Fruit fly (Drosophila melanogaster) whole organism, embryonic: ENCODE data around the gene CG10041.
A peak's percentile ranks its signal among the peaks of the same experiment; 100 is the strongest.

Source experiments
- CG1024 ChIP-seq: fragments of 200-800 bp; sonication (Bioruptor generic); IDR thresholded peaks from 2 replicates; pipeline ENCODE4 v1.3.6; 2022; ENCODE audit warnings: missing biosample characterization, missing genetic modification characterization
- CG10267 ChIP-seq: fragments of 200-800 bp; sonication (Bioruptor generic); optimal IDR thresholded peaks from 2 replicates; lab custom pipeline; 2018; ENCODE audit warnings: missing biosample characterization, mild to moderate bottlenecking, missing genetic modification characterization, moderate library complexity
- CG11560 ChIP-seq: fragments of 200-800 bp; sonication (Bioruptor generic); IDR thresholded peaks from 3 replicates; pipeline ENCODE4 v1.3.6; 2022; ENCODE audit warnings: missing biosample characterization, missing genetic modification characterization
- CG11696 ChIP-seq: fragments of 200-800 bp; sonication (Bioruptor generic); IDR thresholded peaks from 2 replicates; pipeline ENCODE4 v1.3.6; 2022; ENCODE audit warnings: missing biosample characterization, missing genetic modification characterization
- CG11723 ChIP-seq: fragments of 200-800 bp; sonication (Bioruptor generic); optimal IDR thresholded peaks from 2 replicates; lab custom pipeline; 2017; ENCODE audit warnings: missing biosample characterization, mild to moderate bottlenecking, missing genetic modification characterization
- CG12391 ChIP-seq: fragments of 200-800 bp; sonication (Bioruptor generic); optimal IDR thresholded peaks from 3 replicates; lab custom pipeline; 2018; ENCODE audit warnings: missing biosample characterization, mild to moderate bottlenecking, missing genetic modification characterization, moderate library complexity
- CG12769 ChIP-seq: fragments of 200-800 bp; sonication (Bioruptor generic); optimal IDR thresholded peaks from 2 replicates; lab custom pipeline; 2019; ENCODE audit warnings: missing biosample characterization, mild to moderate bottlenecking, missing genetic modification characterization, moderate library complexity
- CG13123 ChIP-seq: fragments of 200-800 bp; sonication (Bioruptor generic); optimal IDR thresholded peaks from 2 replicates; lab custom pipeline; 2016; ENCODE audit warnings: missing biosample characterization, missing genetic modification characterization
- CG14441 ChIP-seq: fragments of 200-800 bp; sonication (Bioruptor generic); IDR thresholded peaks from 2 replicates; pipeline ENCODE4 v1.3.6; 2022; ENCODE audit warnings: missing biosample characterization, missing genetic modification characterization
- CG2199 ChIP-seq: fragments of 200-800 bp; sonication (Bioruptor generic); IDR thresholded peaks from 3 replicates; pipeline ENCODE4 v1.3.6; 2022; ENCODE audit warnings: missing biosample characterization, missing genetic modification characterization
- CG2875 ChIP-seq: fragments of 200-800 bp; sonication (Bioruptor generic); optimal IDR thresholded peaks from 2 replicates; lab custom pipeline; 2017; ENCODE audit warnings: missing biosample characterization, mild to moderate bottlenecking, missing genetic modification characterization, missing genetic modification reagents
- CG31441 ChIP-seq: fragments of 200-800 bp; sonication (Bioruptor generic); IDR thresholded peaks from 2 replicates; pipeline ENCODE4 v1.3.6; 2022; ENCODE audit warnings: missing biosample characterization, missing genetic modification characterization
- CG4360 ChIP-seq: fragments of 200-800 bp; sonication (Bioruptor generic); IDR thresholded peaks from 2 replicates; pipeline ENCODE4 v1.3.6; 2022; ENCODE audit warnings: missing biosample characterization, missing genetic modification characterization
- CG4404 ChIP-seq: fragments of 200-800 bp; sonication (Bioruptor generic); IDR thresholded peaks from 2 replicates; pipeline ENCODE4 v1.3.6; 2022; ENCODE audit warnings: missing biosample characterization, missing genetic modification characterization
- CG8924 ChIP-seq: fragments of 200-800 bp; optimal IDR thresholded peaks from 3 replicates; lab custom pipeline; 2019; ENCODE audit warnings: missing biosample characterization, mild to moderate bottlenecking, missing genetic modification characterization, moderate library complexity
- Dbx ChIP-seq: fragments of 200-800 bp; sonication (Bioruptor generic); IDR thresholded peaks from 3 replicates; pipeline ENCODE4 v1.3.6; 2022; ENCODE audit warnings: missing biosample characterization, missing genetic modification characterization
- Deaf1 ChIP-seq: fragments of 200-800 bp; optimal IDR thresholded peaks from 3 replicates; lab custom pipeline; 2019; ENCODE audit warnings: missing biosample characterization, mild to moderate bottlenecking, missing genetic modification characterization, moderate library complexity
- GATAe ChIP-seq: fragments of 200-800 bp; sonication (Bioruptor generic); conservative IDR thresholded peaks from 2 replicates; pipeline ENCODE4 v1.3.6; 2022; ENCODE audit warnings: missing biosample characterization, missing genetic modification characterization
- NFAT ChIP-seq: fragments of 200-800 bp; sonication (Bioruptor generic); IDR thresholded peaks from 2 replicates; pipeline ENCODE4 v1.3.6; 2022; ENCODE audit warnings: missing biosample characterization, missing genetic modification characterization
- Nf-YC ChIP-seq: fragments of 200-800 bp; optimal IDR thresholded peaks from 3 replicates; lab custom pipeline; 2019; ENCODE audit warnings: missing biosample characterization, mild to moderate bottlenecking, missing genetic modification characterization, moderate library complexity
- Opbp ChIP-seq: fragments of 200-800 bp; sonication (Bioruptor generic); IDR thresholded peaks from 3 replicates; pipeline ENCODE4 v1.3.6; 2022; ENCODE audit warnings: missing biosample characterization, missing genetic modification characterization; ENCODE audit not compliant: partially characterized antibody
- Ravus ChIP-seq: fragments of 200-800 bp; sonication (Bioruptor generic); IDR thresholded peaks from 2 replicates; pipeline ENCODE4 v1.3.6; 2022; ENCODE audit warnings: missing biosample characterization, missing genetic modification characterization
- Sin3A ChIP-seq: fragments of >200 bp; optimal IDR thresholded peaks from 2 replicates; lab custom pipeline; 2018
- Six4 ChIP-seq: fragments of 200-800 bp; sonication (Bioruptor generic); optimal IDR thresholded peaks from 2 replicates; lab custom pipeline; 2016; ENCODE audit warnings: missing biosample characterization, missing genetic modification characterization
- Trl ChIP-seq, 3 experiments: fragments of >200 bp in 2 of 3; fragments of 200-800 bp in 1 of 3; sonication (Bioruptor generic) in 1 of 3; optimal IDR thresholded peaks; 2 replicates in 1 of 3; 3 replicates in 2 of 3; lab custom pipeline; 2016 to 2017; ENCODE audit warnings: missing biosample characterization in 1 of 3, missing genetic modification characterization in 1 of 3
- YL-1 ChIP-seq: fragments of 200-800 bp; sonication (Bioruptor generic); optimal IDR thresholded peaks from 3 replicates; lab custom pipeline; 2017; ENCODE audit warnings: missing biosample characterization, mild to moderate bottlenecking, missing genetic modification characterization
- amos ChIP-seq: fragments of 200-800 bp; sonication (Bioruptor generic); IDR thresholded peaks from 2 replicates; pipeline ENCODE4 v1.3.6; 2022; ENCODE audit warnings: missing biosample characterization, missing genetic modification characterization; ENCODE audit not compliant: partially characterized antibody
- ash1 ChIP-seq: fragments of 200-800 bp; sonication (Bioruptor generic); optimal IDR thresholded peaks from 2 replicates; lab custom pipeline; 2018; ENCODE audit warnings: missing biosample characterization, mild to moderate bottlenecking, missing genetic modification characterization
- cg ChIP-seq: fragments of 200-800 bp; sonication (Bioruptor generic); optimal IDR thresholded peaks from 3 replicates; lab custom pipeline; 2019; ENCODE audit warnings: missing biosample characterization, mild to moderate bottlenecking, missing genetic modification characterization, moderate library complexity
- dimm ChIP-seq: fragments of 200-800 bp; sonication (Bioruptor generic); IDR thresholded peaks from 2 replicates; pipeline ENCODE4 v1.3.6; 2022; ENCODE audit warnings: missing biosample characterization, missing genetic modification characterization
- emc ChIP-seq: fragments of 200-800 bp; sonication (Bioruptor generic); optimal IDR thresholded peaks from 2 replicates; lab custom pipeline; 2016; ENCODE audit warnings: missing biosample characterization, missing genetic modification characterization
- exex ChIP-seq: fragments of 200-800 bp; sonication (Bioruptor generic); optimal IDR thresholded peaks from 4 replicates; lab custom pipeline; 2018; ENCODE audit warnings: missing biosample characterization, mild to moderate bottlenecking, missing genetic modification characterization, moderate library complexity
- eyg ChIP-seq: fragments of 200-800 bp; sonication (Bioruptor generic); optimal IDR thresholded peaks from 3 replicates; lab custom pipeline; 2016; ENCODE audit warnings: missing biosample characterization, missing genetic modification characterization
- gce ChIP-seq: fragments of 200-800 bp; sonication (Bioruptor generic); IDR thresholded peaks from 3 replicates; pipeline ENCODE4 v1.3.6; 2022; ENCODE audit warnings: missing biosample characterization, missing genetic modification characterization
- grn ChIP-seq: fragments of 200-800 bp; sonication (Bioruptor generic); optimal IDR thresholded peaks from 3 replicates; lab custom pipeline; 2017; ENCODE audit warnings: missing biosample characterization, missing genetic modification characterization
- h ChIP-seq: fragments of >200 bp; optimal IDR thresholded peaks from 2 replicates; lab custom pipeline; 2017
- klu ChIP-seq: fragments of 200-800 bp; sonication (Bioruptor generic); IDR thresholded peaks from 2 replicates; pipeline ENCODE4 v1.3.6; 2022; ENCODE audit warnings: missing biosample characterization, missing genetic modification characterization
- lov ChIP-seq, 2 experiments: fragments of 200-800 bp in 1 of 2; fragments of >200 bp in 1 of 2; sonication (Bioruptor generic) in 1 of 2; IDR thresholded peaks in 1 of 2; optimal IDR thresholded peaks in 1 of 2; 2 replicates in 1 of 2; 3 replicates in 1 of 2; pipeline versions ENCODE4 v1.3.6 to Lab custom; 2017 to 2022; ENCODE audit warnings: missing biosample characterization in 1 of 2, missing genetic modification characterization in 1 of 2
- luna ChIP-seq: fragments of 200-800 bp; sonication (Bioruptor generic); optimal IDR thresholded peaks from 2 replicates; lab custom pipeline; 2016; ENCODE audit warnings: missing biosample characterization, missing genetic modification characterization
- odd ChIP-seq: fragments of 200-800 bp; sonication (Bioruptor generic); optimal IDR thresholded peaks from 2 replicates; lab custom pipeline; 2017; ENCODE audit warnings: missing biosample characterization, mild to moderate bottlenecking, missing genetic modification characterization
- pum ChIP-seq: fragments of 200-800 bp; sonication (Bioruptor generic); optimal IDR thresholded peaks from 2 replicates; lab custom pipeline; 2016; ENCODE audit warnings: missing biosample characterization, missing genetic modification characterization
- sd ChIP-seq: fragments of 200-800 bp; sonication (Bioruptor generic); optimal IDR thresholded peaks from 3 replicates; lab custom pipeline; 2018; ENCODE audit warnings: missing biosample characterization, mild to moderate bottlenecking, missing genetic modification characterization, moderate library complexity
- slbo ChIP-seq: fragments of 200-800 bp; sonication (Bioruptor generic); IDR thresholded peaks from 2 replicates; pipeline ENCODE4 v1.3.6; 2022; ENCODE audit warnings: missing biosample characterization, missing genetic modification characterization
- stwl ChIP-seq: fragments of 200-800 bp; sonication (Bioruptor generic); optimal IDR thresholded peaks from 3 replicates; lab custom pipeline; 2018; ENCODE audit warnings: missing biosample characterization, mild to moderate bottlenecking, missing genetic modification characterization, moderate library complexity

The CG10041 gene

DNA sequence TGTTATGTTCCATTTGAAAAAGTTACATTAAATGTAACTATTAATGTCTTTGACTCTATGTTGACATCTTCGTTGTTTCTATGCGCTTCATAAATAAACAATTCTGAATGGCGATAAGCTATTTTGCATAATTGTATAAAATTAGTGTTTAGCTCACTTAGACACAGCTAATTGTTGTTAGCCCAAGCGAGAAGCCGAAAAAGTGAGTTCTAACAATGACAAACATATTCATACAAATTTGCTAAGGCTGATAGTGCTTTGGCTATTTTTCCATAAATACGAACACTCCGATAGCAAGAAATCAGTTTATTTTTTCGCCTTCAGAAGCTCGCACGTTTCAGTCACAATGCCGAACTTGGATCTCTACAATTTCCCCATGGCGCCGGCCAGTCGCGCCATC is 26.3 kb upstream of the CG10041 start, which contains the start of gene GstD7 (continued):
- TF ChIP-seq GATAe (GFP tag; lab: Robert Waterston, UW): no peak
- no peak for TF ChIP-seq Deaf1 (tag; lab: Kevin White, UChicago)
- TF ChIP-seq CG12391 (tag; lab: Kevin White, UChicago): no peak
- no peak for TF ChIP-seq pum (GFP tag; lab: Kevin White, UChicago)
- TF ChIP-seq gce (GFP tag; lab: Robert Waterston, UW): no peak
- no peak for TF ChIP-seq sd (tag; lab: Kevin White, UChicago)
- TF ChIP-seq CG13123: no peak

DNA sequence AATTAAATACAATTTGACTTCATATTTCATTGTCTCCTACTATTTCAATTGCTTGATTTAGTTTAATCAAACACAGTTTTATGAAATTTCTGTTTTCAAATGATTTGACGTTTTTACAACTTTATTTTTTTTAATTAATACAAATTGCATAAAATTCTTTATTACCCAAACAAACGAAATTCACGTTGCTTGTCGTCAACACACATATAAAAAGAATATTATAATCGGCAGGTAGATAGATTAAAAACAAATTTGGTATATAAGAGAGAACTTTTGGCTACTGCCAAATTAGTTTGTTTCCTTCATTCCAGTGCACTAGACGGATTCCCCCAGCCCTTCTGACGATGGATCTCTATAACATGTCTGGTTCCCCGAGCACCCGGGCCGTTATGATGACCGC is 24.9 kb upstream of the CG10041 start, which contains the start of gene GstD6:
TSS of gene GstD6 (plus strand) at position 301 of the 400 bp plus-strand sequence.
- TF ChIP-seq ash1 (GFP tag; lab: Kevin White, UChicago) (no peak), h (lab: Kevin White, UChicago) (no peak), luna (GFP tag; lab: Kevin White, UChicago) (no peak), klu (GFP tag; lab: Robert Waterston, UW) (no peak), CG14441 (GFP tag; lab: Robert Waterston, UW) (no peak), YL-1 (GFP tag; lab: Kevin White, UChicago) (no peak), CG4360 (GFP tag; lab: Robert Waterston, UW) (no peak)

DNA sequence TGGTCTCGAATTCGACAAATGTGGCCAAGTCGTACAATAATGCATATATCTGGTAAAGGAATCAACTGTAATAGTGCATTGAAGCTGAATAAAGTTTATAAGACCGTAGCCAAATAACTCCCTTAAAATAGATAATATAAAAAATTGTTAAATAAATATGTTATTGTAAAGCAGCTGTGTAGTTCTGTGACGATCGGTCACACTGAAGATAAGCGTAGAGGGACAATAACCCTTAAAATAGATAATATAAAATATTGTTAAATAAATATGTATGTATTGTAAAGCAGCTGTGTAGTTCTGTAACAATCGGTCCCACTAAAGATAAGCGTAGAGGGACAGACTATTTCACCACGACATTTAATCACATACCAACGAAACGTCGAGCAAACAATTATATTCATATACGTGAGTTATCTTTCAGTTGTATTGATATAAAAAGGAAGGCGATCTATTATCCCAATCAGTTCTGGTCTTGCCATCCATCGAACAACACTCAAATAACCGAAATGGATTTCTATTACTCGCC is 23.4 kb upstream of the CG10041 start, which contains the start of gene GstD5:
TSS of gene GstD5 (plus strand) at position 476 of the 526 bp plus-strand sequence.
- no peak for TF ChIP-seq CG1024 (GFP tag; lab: Robert Waterston, UW)
- peak; percentile 5 for TF ChIP-seq CG10267 (tag; lab: Kevin White, UChicago)
- no peak for TF ChIP-seq grn (GFP tag; lab: Kevin White, UChicago)
- 0 out of 2 replicates have a peak, but pooled peaks have one; percentile 8 for TF ChIP-seq amos (GFP tag; lab: Robert Waterston, UW)
- peak; percentile 2 for TF ChIP-seq CG8924
- TF ChIP-seq Nf-YC: no peak
- TF ChIP-seq CG11723: no peak
- TF ChIP-seq exex (tag; lab: Kevin White, UChicago): peak; percentile 62
- TF ChIP-seq cg: peak; percentile 10
- TF ChIP-seq stwl (tag; lab: Kevin White, UChicago): peak; percentile 98

DNA sequence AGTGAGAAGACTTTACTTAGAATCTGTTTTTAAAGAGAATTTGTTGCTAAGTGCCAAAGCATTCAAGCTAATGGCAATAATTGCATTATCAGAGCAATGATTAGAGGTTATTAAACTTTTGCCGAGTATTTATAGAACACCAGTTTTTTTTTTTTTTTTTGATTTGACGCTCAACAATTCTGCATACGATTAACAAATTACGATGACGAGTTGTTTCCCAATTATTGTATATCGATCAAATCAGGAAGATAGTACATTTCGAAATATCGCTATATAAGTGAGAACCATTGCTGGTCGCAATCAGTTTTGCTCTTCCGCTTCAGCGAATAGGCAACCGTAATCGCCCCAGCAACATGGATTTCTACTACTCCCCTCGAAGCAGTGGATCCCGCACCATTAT is 21.9 kb upstream of the CG10041 start, which contains the start of gene GstD4:
TSS of gene GstD4 (plus strand) at position 301 of the 400 bp plus-strand sequence.
- TF ChIP-seq exex (tag; lab: Kevin White, UChicago) (peak; percentile 23), eyg (GFP tag; lab: Kevin White, UChicago) (no peak)

DNA sequence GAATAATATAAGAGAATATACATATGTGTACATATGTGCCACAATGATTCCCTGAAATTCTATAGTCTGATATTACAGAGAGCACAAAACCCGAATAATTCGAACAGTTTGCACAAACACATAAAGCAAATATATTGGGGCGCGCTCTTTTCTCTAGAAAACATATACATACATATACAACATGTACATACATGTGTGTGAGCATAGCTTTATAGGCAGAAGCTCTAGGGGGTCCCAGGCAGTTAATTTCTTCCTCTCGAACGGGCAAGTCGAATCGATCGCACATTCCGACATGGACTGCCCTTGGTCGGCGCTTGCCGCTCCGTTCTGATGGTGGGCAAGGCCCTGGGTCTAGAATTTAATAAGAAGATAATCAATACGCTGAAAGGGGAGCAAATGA is 20.9 kb upstream of the CG10041 start, which contains the start of gene GstD3:
TSS of gene GstD3 (plus strand) at position 269 of the 400 bp plus-strand sequence.
- no peak for TF ChIP-seq NFAT (GFP tag; lab: Robert Waterston, UW)
- no peak for TF ChIP-seq CG4404
- TF ChIP-seq Ravus (GFP tag; lab: Robert Waterston, UW): no peak
- TF ChIP-seq Dbx: no peak
- no peak for TF ChIP-seq lov (optimal IDR thresholded peaks at IDR 0.05; lab: Kevin White, UChicago)
- no peak for TF ChIP-seq lov (GFP tag; IDR thresholded peaks at IDR 0.05; lab: Robert Waterston, UW)
- 0 out of 3 replicates have a peak, but pooled peaks have one; percentile 44 for TF ChIP-seq CG2199 (GFP tag; lab: Robert Waterston, UW)
- no peak for TF ChIP-seq Sin3A (lab: Kevin White, UChicago)
- peak; percentile 15; the same call in 1 of the 3 replicates for TF ChIP-seq Opbp (GFP tag; lab: Robert Waterston, UW)
- TF ChIP-seq dimm (GFP tag; lab: Robert Waterston, UW): no peak
- TF ChIP-seq CG11696 (GFP tag; lab: Robert Waterston, UW): no peak
- peak; percentile 65 for TF ChIP-seq cg
- peak; percentile 12 to 31 for TF ChIP-seq Trl (optimal IDR thresholded peaks at IDR 0.05; lab: Kevin White, UChicago)
- TF ChIP-seq Trl (GFP tag; optimal IDR thresholded peaks at IDR 0.05; lab: Kevin White, UChicago): no peak
- TF ChIP-seq CG2875: no peak
- TF ChIP-seq CG11560 (tag; lab: Robert Waterston, UW): no peak
- TF ChIP-seq YL-1 (GFP tag; lab: Kevin White, UChicago): no peak
- TF ChIP-seq CG12769 (tag; lab: Kevin White, UChicago): peak; percentile 4
- no peak for TF ChIP-seq CG31441 (GFP tag; lab: Robert Waterston, UW)
- no peak for TF ChIP-seq slbo (GFP tag; lab: Robert Waterston, UW)
- TF ChIP-seq emc (GFP tag; lab: Kevin White, UChicago): no peak
- TF ChIP-seq Six4 (GFP tag; lab: Kevin White, UChicago): no peak
- no peak for TF ChIP-seq odd (GFP tag; lab: Kevin White, UChicago)
